Worm (Caenorhabditis elegans) whole organism, midembryonic: ENCODE data around the gene alkb-1.

ENCODE experiments used
- cog-1 ChIP-seq: sonication (generic microtip); optimal IDR thresholded peaks from 2 replicates; lab custom pipeline; 2016; ENCODE audit warnings: missing genetic modification characterization, missing compliant biosample characterization
- flt-1 ChIP-seq: fragments of 200-800 bp; sonication (Bioruptor generic); IDR thresholded peaks from 2 replicates; pipeline ENCODE4 v1.3.6; 2022; ENCODE audit warnings: missing genetic modification characterization, missing compliant biosample characterization
- ref-1 ChIP-seq: fragments of 200-800 bp; sonication (Bioruptor generic); conservative IDR thresholded peaks from 2 replicates; pipeline ENCODE4 v1.3.6; 2022; ENCODE audit warnings: missing genetic modification reagents, missing genetic modification characterization, missing compliant biosample characterization
- tab-1 ChIP-seq: fragments of 200-800 bp; sonication (Bioruptor generic); IDR thresholded peaks from 2 replicates; pipeline ENCODE4 v1.3.6; 2022; ENCODE audit warnings: missing genetic modification characterization, missing compliant biosample characterization
- ztf-23 ChIP-seq: fragments of 200-800 bp; sonication (Bioruptor generic); IDR thresholded peaks from 2 replicates; pipeline ENCODE4 v1.3.6; 2022; ENCODE audit warnings: missing genetic modification reagents, missing genetic modification characterization, missing compliant biosample characterization
- ztf-29 ChIP-seq: fragments of 200-800 bp; sonication (Bioruptor generic); IDR thresholded peaks from 2 replicates; pipeline ENCODE4 v1.3.6; 2022; ENCODE audit warnings: missing genetic modification reagents, missing genetic modification characterization, missing compliant biosample characterization

DNA sequence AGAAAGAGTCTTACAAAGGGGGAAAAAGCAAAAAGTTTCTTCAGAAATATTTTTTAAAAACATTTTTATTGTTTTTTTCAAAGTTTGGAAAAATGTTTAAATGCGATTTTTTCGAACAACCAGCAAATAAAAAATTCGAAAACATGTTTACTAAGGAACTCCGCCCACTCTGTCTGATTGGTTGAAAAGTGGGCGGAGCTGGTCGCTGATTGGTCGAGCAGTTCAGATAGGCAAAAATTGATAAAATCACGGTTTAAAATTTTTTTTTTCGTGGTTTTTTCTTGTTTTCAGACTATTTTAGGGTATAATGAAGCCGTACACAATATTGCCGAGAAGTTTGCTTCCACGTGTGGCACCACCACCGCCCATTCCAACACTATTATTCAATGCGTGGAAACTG is 40.1 kb upstream of the alkb-1 start:
- TF ChIP-seq ref-1 = no peak
- TF ChIP-seq flt-1 (GFP tag; lab: Robert Waterston, UW) = no peak
- TF ChIP-seq ztf-23 (GFP tag; lab: Robert Waterston, UW) = no peak
- no peak for TF ChIP-seq ztf-29 (GFP tag; lab: Robert Waterston, UW)
- no peak for TF ChIP-seq tab-1
- no peak for TF ChIP-seq cog-1 (tag; lab: Kevin White, UChicago)
